Worm (Caenorhabditis elegans) whole organism, mixed stage, embryonic: ENCODE data around the gene ZK813.5.

ENCODE experiments used
- M03D4.4 ChIP-seq: sonication (generic microtip); optimal IDR thresholded peaks from 2 replicates; lab custom pipeline; 2017; ENCODE audit warnings: mild to moderate bottlenecking, missing genetic modification characterization, missing compliant biosample characterization
- blmp-1 ChIP-seq: fragments of 150-350 bp; optimal IDR thresholded peaks from 2 replicates; lab custom pipeline; 2014; ENCODE audit warnings: missing biosample characterization, missing genetic modification characterization
- ceh-39 ChIP-seq: fragments of 150-350 bp; optimal IDR thresholded peaks from 2 replicates; lab custom pipeline; 2014; ENCODE audit warnings: missing biosample characterization, missing genetic modification characterization
- ceh-43 ChIP-seq: fragments of 200-800 bp; sonication (Bioruptor generic); optimal IDR thresholded peaks from 2 replicates; lab custom pipeline; 2018; ENCODE audit warnings: mild to moderate bottlenecking, missing genetic modification characterization, moderate library complexity, missing compliant biosample characterization
- ceh-83 ChIP-seq: fragments of 200-800 bp; sonication (Bioruptor generic); optimal IDR thresholded peaks from 2 replicates; lab custom pipeline; 2018; ENCODE audit warnings: mild to moderate bottlenecking, missing genetic modification characterization, missing compliant biosample characterization
- ces-1 ChIP-seq: fragments of 150-350 bp; optimal IDR thresholded peaks from 2 replicates; lab custom pipeline; 2014; ENCODE audit warnings: missing biosample characterization, missing genetic modification reagents, missing genetic modification characterization
- cnd-1 ChIP-seq: fragments of 200-800 bp; sonication (Bioruptor generic); optimal IDR thresholded peaks from 2 replicates; lab custom pipeline; 2018; ENCODE audit warnings: mild to moderate bottlenecking, missing genetic modification characterization, missing compliant biosample characterization
- drap-1 ChIP-seq: fragments of 200-800 bp; sonication (Bioruptor generic); optimal IDR thresholded peaks from 3 replicates; lab custom pipeline; 2018; ENCODE audit warnings: mild to moderate bottlenecking, missing genetic modification characterization, missing compliant biosample characterization
- elt-1 ChIP-seq: sonication (generic microtip); optimal IDR thresholded peaks from 2 replicates; lab custom pipeline; 2017; ENCODE audit warnings: missing genetic modification characterization, mild to moderate bottlenecking, missing compliant biosample characterization, antibody characterized with exemption, moderate library complexity, borderline replicate concordance; ENCODE audit not compliant: insufficient read depth
- elt-3 ChIP-seq: fragments of 150-350 bp; optimal IDR thresholded peaks from 2 replicates; lab custom pipeline; 2014; ENCODE audit warnings: missing biosample characterization, missing genetic modification characterization
- flh-1 ChIP-seq: fragments of 200-800 bp; sonication (Bioruptor generic); optimal IDR thresholded peaks from 2 replicates; lab custom pipeline; 2018; ENCODE audit warnings: mild to moderate bottlenecking, missing genetic modification characterization, moderate library complexity, missing compliant biosample characterization
- ham-2 ChIP-seq: fragments of 200-800 bp; sonication (Bioruptor generic); optimal IDR thresholded peaks from 2 replicates; lab custom pipeline; 2018; ENCODE audit warnings: mild to moderate bottlenecking, missing genetic modification characterization, missing compliant biosample characterization
- hlh-1 ChIP-seq: fragments of 150-350 bp; optimal IDR thresholded peaks from 2 replicates; lab custom pipeline; 2014; ENCODE audit warnings: missing biosample characterization, missing genetic modification reagents, missing genetic modification characterization
- lin-13 ChIP-seq: fragments of 150-350 bp; optimal IDR thresholded peaks from 2 replicates; lab custom pipeline; 2014; ENCODE audit warnings: missing biosample characterization, missing genetic modification characterization
- lin-32 ChIP-seq: fragments of 200-800 bp; sonication (Bioruptor generic); optimal IDR thresholded peaks from 2 replicates; lab custom pipeline; 2018; ENCODE audit warnings: mild to moderate bottlenecking, missing genetic modification characterization, missing compliant biosample characterization
- lsy-2 ChIP-seq: fragments of 150-350 bp; optimal IDR thresholded peaks from 2 replicates; lab custom pipeline; 2014; ENCODE audit warnings: missing biosample characterization, missing genetic modification characterization
- mab-5 ChIP-seq: fragments of 150-350 bp; optimal IDR thresholded peaks from 2 replicates; lab custom pipeline; 2014; ENCODE audit warnings: missing biosample characterization, missing genetic modification characterization
- mep-1 ChIP-seq: fragments of 150-350 bp; optimal IDR thresholded peaks from 2 replicates; lab custom pipeline; 2017; ENCODE audit warnings: missing biosample characterization, missing genetic modification reagents, missing genetic modification characterization, inconsistent platforms
- mls-2 ChIP-seq: sonication (generic microtip); optimal IDR thresholded peaks from 2 replicates; lab custom pipeline; 2016; ENCODE audit warnings: mild to moderate bottlenecking, missing genetic modification characterization, moderate library complexity, missing compliant biosample characterization
- nhr-12 ChIP-seq: fragments of 150-350 bp; optimal IDR thresholded peaks from 2 replicates; lab custom pipeline; 2014; ENCODE audit warnings: missing biosample characterization, missing genetic modification characterization
- nhr-2 ChIP-seq: fragments of 150-350 bp; optimal IDR thresholded peaks from 2 replicates; lab custom pipeline; 2014; ENCODE audit warnings: missing biosample characterization, missing genetic modification characterization
- nhr-237 ChIP-seq: fragments of 150-350 bp; optimal IDR thresholded peaks from 2 replicates; lab custom pipeline; 2014; ENCODE audit warnings: missing biosample characterization, missing genetic modification characterization
- nhr-28 ChIP-seq: fragments of 150-350 bp; optimal IDR thresholded peaks from 2 replicates; lab custom pipeline; 2014; ENCODE audit warnings: missing biosample characterization, missing genetic modification characterization
- pha-4 ChIP-seq: fragments of 150-350 bp; optimal IDR thresholded peaks from 2 replicates; lab custom pipeline; 2018; ENCODE audit warnings: missing biosample characterization, missing genetic modification reagents, missing genetic modification characterization
- sem-2 ChIP-seq: fragments of 200-800 bp; sonication (Bioruptor generic); optimal IDR thresholded peaks from 2 replicates; lab custom pipeline; 2018; ENCODE audit warnings: mild to moderate bottlenecking, missing genetic modification characterization, missing compliant biosample characterization
- snpc-4 ChIP-seq: fragments of 150-350 bp; optimal IDR thresholded peaks from 2 replicates; lab custom pipeline; 2014; ENCODE audit warnings: missing biosample characterization, missing genetic modification characterization
- sptf-1 ChIP-seq: sonication (generic microtip); optimal IDR thresholded peaks from 2 replicates; lab custom pipeline; 2017; ENCODE audit warnings: mild to moderate bottlenecking, missing genetic modification characterization, moderate library complexity, missing compliant biosample characterization
- tbx-8 ChIP-seq: fragments of 200-800 bp; sonication (Bioruptor generic); optimal IDR thresholded peaks from 2 replicates; lab custom pipeline; 2018; ENCODE audit warnings: mild to moderate bottlenecking, missing genetic modification characterization, moderate library complexity, missing compliant biosample characterization
- unc-120 ChIP-seq: sonication (generic microtip); optimal IDR thresholded peaks from 2 replicates; lab custom pipeline; 2017; ENCODE audit warnings: missing genetic modification characterization, missing compliant biosample characterization; ENCODE audit not compliant: poor library complexity, severe bottlenecking
- unc-62 ChIP-seq: fragments of 150-350 bp; optimal IDR thresholded peaks from 2 replicates; lab custom pipeline; 2014; ENCODE audit warnings: missing biosample characterization, missing genetic modification reagents, missing genetic modification characterization
- zip-8 ChIP-seq: fragments of 150-350 bp; optimal IDR thresholded peaks from 2 replicates; lab custom pipeline; 2014; ENCODE audit warnings: missing biosample characterization, missing genetic modification characterization
- ztf-11 ChIP-seq: fragments of 150-350 bp; optimal IDR thresholded peaks from 2 replicates; lab custom pipeline; 2014; ENCODE audit warnings: missing biosample characterization, missing genetic modification characterization

ZK813.5 gene

ce11 chrX:3473793-3474192, 22.8 kb upstream of the ZK813.5 start:
- TF ChIP-seq elt-3 (tag; lab: Kevin White, UChicago): no peak
- no peak for TF ChIP-seq mls-2 (tag; lab: Kevin White, UChicago)
- no peak for TF ChIP-seq M03D4.4 (tag; lab: Kevin White, UChicago)
- TF ChIP-seq mep-1: no peak
- no peak for TF ChIP-seq nhr-2

ce11 chrX:3472226-3472625, 21.2 kb upstream of the ZK813.5 start:
- TF ChIP-seq M03D4.4 (tag; lab: Kevin White, UChicago): peak; percentile 2
- TF ChIP-seq cnd-1 (tag; lab: Kevin White, UChicago): peak; percentile 68
- no peak for TF ChIP-seq flh-1 (GFP tag; lab: Kevin White, UChicago)
- TF ChIP-seq sptf-1 (tag; lab: Kevin White, UChicago): peak; percentile 65
- TF ChIP-seq drap-1 (GFP tag; lab: Kevin White, UChicago): peak; percentile 49
- peak; percentile 57 for TF ChIP-seq unc-120 (tag; lab: Kevin White, UChicago)
- TF ChIP-seq mls-2 (tag; lab: Kevin White, UChicago): no peak
- peak; percentile 42 for TF ChIP-seq hlh-1 (tag; lab: Kevin White, UChicago)
- no peak for TF ChIP-seq zip-8 (tag; lab: Kevin White, UChicago)
- no peak for TF ChIP-seq nhr-12 (tag; lab: Kevin White, UChicago)
- TF ChIP-seq tbx-8 (GFP tag; lab: Kevin White, UChicago): no peak
- no peak for TF ChIP-seq ces-1 (GFP tag; lab: Kevin White, UChicago)
- TF ChIP-seq nhr-2: peak; percentile 91
- peak; percentile 21 for TF ChIP-seq ceh-43 (GFP tag; lab: Kevin White, UChicago)
- TF ChIP-seq mep-1: peak; percentile 28
- peak; percentile 44 for TF ChIP-seq lin-13 (tag; lab: Kevin White, UChicago)
- TF ChIP-seq ztf-11 (tag; lab: Kevin White, UChicago): peak; percentile 38
- TF ChIP-seq blmp-1 (tag; lab: Kevin White, UChicago): no peak
- no peak for TF ChIP-seq nhr-237 (tag; lab: Kevin White, UChicago)
- TF ChIP-seq ham-2 (GFP tag; lab: Kevin White, UChicago): peak; percentile 94
- no peak for TF ChIP-seq snpc-4 (tag; lab: Kevin White, UChicago)
- no peak for TF ChIP-seq unc-62
- no peak for TF ChIP-seq lin-32 (GFP tag; lab: Kevin White, UChicago)
- peak; percentile 31 for TF ChIP-seq lsy-2
- TF ChIP-seq elt-1 (tag; lab: Kevin White, UChicago): peak; percentile 57
- TF ChIP-seq pha-4: peak; percentile 78

ce11 chrX:3470307-3470706, 19.3 kb upstream of the ZK813.5 start:
- TF ChIP-seq ceh-83 (GFP tag; lab: Kevin White, UChicago) (no peak), pha-4 (no peak), nhr-12 (tag; lab: Kevin White, UChicago) (no peak), unc-62 (no peak), lin-13 (tag; lab: Kevin White, UChicago) (no peak), flh-1 (GFP tag; lab: Kevin White, UChicago) (no peak), mls-2 (tag; lab: Kevin White, UChicago) (no peak), snpc-4 (tag; lab: Kevin White, UChicago) (no peak), tbx-8 (GFP tag; lab: Kevin White, UChicago) (no peak), elt-3 (tag; lab: Kevin White, UChicago) (no peak), nhr-28 (tag; lab: Kevin White, UChicago) (no peak)

- no peak for TF ChIP-seq mab-5 (tag; lab: Kevin White, UChicago)
- TF ChIP-seq ceh-43 (GFP tag; lab: Kevin White, UChicago): no peak
- TF ChIP-seq sptf-1 (tag; lab: Kevin White, UChicago): peak; percentile 56
- TF ChIP-seq mep-1: no peak
- peak; percentile 14 for TF ChIP-seq M03D4.4 (tag; lab: Kevin White, UChicago)
- TF ChIP-seq snpc-4 (tag; lab: Kevin White, UChicago): no peak
- peak; percentile 65 for TF ChIP-seq mls-2 (tag; lab: Kevin White, UChicago)
- no peak for TF ChIP-seq ceh-39 (tag; lab: Kevin White, UChicago)
- TF ChIP-seq sem-2 (GFP tag; lab: Kevin White, UChicago): no peak
- TF ChIP-seq ztf-11 (tag; lab: Kevin White, UChicago): no peak
- TF ChIP-seq nhr-237 (tag; lab: Kevin White, UChicago): no peak
- TF ChIP-seq drap-1 (GFP tag; lab: Kevin White, UChicago): no peak
- TF ChIP-seq ces-1 (GFP tag; lab: Kevin White, UChicago): peak; percentile 95
- TF ChIP-seq, all 35 proteins: peak for 4
Measured at ce11 chrX:3469332-3469731, 18.3 kb upstream of the ZK813.5 start.
